Fruit fly (Drosophila melanogaster): ENCODE results near the gene CG8679.

DNA sequence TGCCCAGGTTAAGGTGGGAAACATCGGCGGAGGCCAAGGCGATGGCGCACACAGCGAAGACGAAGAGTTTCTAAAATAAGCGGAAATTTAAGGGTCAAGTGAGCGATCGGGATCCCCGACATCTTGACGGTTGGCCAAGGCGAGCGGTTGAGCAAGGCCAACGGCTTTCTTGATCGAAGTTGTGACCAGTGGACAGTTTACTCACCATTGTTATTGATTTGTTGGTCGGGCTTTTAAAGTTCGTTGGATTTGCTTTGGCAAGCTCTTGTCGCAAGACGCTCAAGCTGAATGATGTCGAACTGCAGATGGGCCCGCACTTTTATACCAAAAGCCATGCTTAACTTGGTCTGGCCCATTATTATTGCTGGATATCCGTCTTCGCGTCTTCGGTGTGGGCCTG is 15.1 kb upstream of the CG8679 start:
- TF ChIP-seq CG12605 (GFP tag; IDR thresholded peaks at IDR 0.05), result no peak
- no peak for TF ChIP-seq CG10348 (GFP tag; IDR thresholded peaks at IDR 0.05)
- no peak for TF ChIP-seq Pif1B (GFP tag; optimal IDR thresholded peaks at IDR 0.05)
- TF ChIP-seq CG9948 (tag; optimal IDR thresholded peaks at IDR 0.05), result no peak
- TF ChIP-seq CG14655 (GFP tag; optimal IDR thresholded peaks at IDR 0.05), result no peak
- TF ChIP-seq D1 (tag; optimal IDR thresholded peaks at IDR 0.05), result no peak
- TF ChIP-seq rn (GFP tag; IDR thresholded peaks at IDR 0.05), result no peak

Data from whole organism, pupa.